Worm (Caenorhabditis elegans) whole organism, young adult: ENCODE measurements around the gene npr-13.

Source experiments
- B0019.2 ChIP-seq: fragments of 200-800 bp; sonication (Bioruptor generic); conservative IDR thresholded peaks from 2 replicates; pipeline ENCODE4 v1.3.6; 2022; ENCODE audit warnings: missing genetic modification reagents, missing genetic modification characterization, missing compliant biosample characterization
- B0035.1 ChIP-seq: sonication (generic microtip); optimal IDR thresholded peaks from 2 replicates; lab custom pipeline; 2016; ENCODE audit warnings: missing genetic modification characterization, mild to moderate bottlenecking, missing compliant biosample characterization, missing genotype, missing genetic modification reagents
- B0336.3 ChIP-seq: fragments of 200-800 bp; sonication (Bioruptor generic); IDR thresholded peaks from 2 replicates; pipeline ENCODE4 v1.3.6; 2022; ENCODE audit warnings: missing genetic modification characterization, missing compliant biosample characterization
- C06A6.2 ChIP-seq: fragments of 200-800 bp; sonication (Bioruptor generic); conservative IDR thresholded peaks from 2 replicates; pipeline ENCODE4 v1.3.6; 2022; ENCODE audit warnings: missing genetic modification characterization, missing compliant biosample characterization
- C17E4.6 ChIP-seq: fragments of 200-800 bp; sonication (Bioruptor generic); IDR thresholded peaks from 2 replicates; pipeline ENCODE4 v1.3.6; 2022; ENCODE audit warnings: missing genetic modification reagents, missing genetic modification characterization, missing compliant biosample characterization
- F10E7.11 ChIP-seq: sonication (generic microtip); optimal IDR thresholded peaks from 2 replicates; lab custom pipeline; 2017; ENCODE audit warnings: mild to moderate bottlenecking, missing genetic modification characterization, moderate library complexity, missing compliant biosample characterization
- F22D6.2 ChIP-seq: sonication (generic microtip); optimal IDR thresholded peaks from 2 replicates; lab custom pipeline; 2016; ENCODE audit warnings: mild to moderate bottlenecking, missing genetic modification characterization, missing compliant biosample characterization
- F39B2.1 ChIP-seq: fragments of 200-800 bp; sonication (Bioruptor generic); IDR thresholded peaks from 2 replicates; pipeline ENCODE4 v1.3.6; 2022; ENCODE audit warnings: missing genetic modification reagents, missing genetic modification characterization, missing compliant biosample characterization
- F57C9.4 ChIP-seq: sonication (generic microtip); optimal IDR thresholded peaks from 2 replicates; lab custom pipeline; 2017; ENCODE audit warnings: mild to moderate bottlenecking, missing genetic modification characterization, missing compliant biosample characterization
- K11D2.4 ChIP-seq: fragments of 200-800 bp; sonication (Bioruptor generic); IDR thresholded peaks from 2 replicates; pipeline ENCODE4 v1.3.6; 2022; ENCODE audit warnings: missing genetic modification reagents, missing genetic modification characterization, missing compliant biosample characterization
- K12H6.12 ChIP-seq: fragments of 200-800 bp; sonication (Bioruptor generic); optimal IDR thresholded peaks from 2 replicates; lab custom pipeline; 2018; ENCODE audit warnings: mild to moderate bottlenecking, missing genetic modification characterization, missing compliant biosample characterization
- Y53G8AR.9 ChIP-seq: fragments of 200-800 bp; sonication (Bioruptor generic); conservative IDR thresholded peaks from 2 replicates; pipeline ENCODE4 v1.3.6; 2022; ENCODE audit warnings: missing genetic modification reagents, missing genetic modification characterization, missing compliant biosample characterization
- Y95B8A.8 ChIP-seq: fragments of 200-800 bp; sonication (Bioruptor generic); IDR thresholded peaks from 2 replicates; pipeline ENCODE4 v1.3.6; 2022; ENCODE audit warnings: missing genetic modification reagents, missing genetic modification characterization, missing compliant biosample characterization
- ZK185.1 ChIP-seq: sonication (generic microtip); optimal IDR thresholded peaks from 2 replicates; lab custom pipeline; 2016; ENCODE audit warnings: mild to moderate bottlenecking, missing genetic modification characterization, missing compliant biosample characterization; ENCODE audit not compliant: poor library complexity, severe bottlenecking
- ama-1 ChIP-seq, 3 experiments: fragments of 150-350 bp in 1 of 3; sonication (generic microtip) in 2 of 3; optimal IDR thresholded peaks; 2 replicates each; lab custom pipeline; 2014 to 2018; ENCODE audit warnings: missing biosample characterization in 2 of 3, missing genetic modification characterization in 2 of 3, missing genetic modification reagents in 2 of 3
- cebp-1 ChIP-seq, 2 experiments: fragments of 200-800 bp in 1 of 2; sonication (Bioruptor generic) in 1 of 2; sonication (generic microtip) in 1 of 2; IDR thresholded peaks in 1 of 2; optimal IDR thresholded peaks in 1 of 2; 2 replicates each; pipeline versions ENCODE4 v1.3.6 to Lab custom; 2017 to 2022; ENCODE audit warnings: missing compliant biosample characterization in 2 of 2, missing genetic modification characterization in 2 of 2, mild to moderate bottlenecking in 1 of 2, missing genetic modification reagents in 1 of 2, moderate library complexity in 1 of 2
- chd-7 ChIP-seq: sonication (generic microtip); optimal IDR thresholded peaks from 2 replicates; lab custom pipeline; 2016; ENCODE audit warnings: mild to moderate bottlenecking, missing genetic modification characterization, moderate library complexity, missing compliant biosample characterization
- die-1 ChIP-seq: sonication (generic microtip); optimal IDR thresholded peaks from 2 replicates; lab custom pipeline; 2016; ENCODE audit warnings: missing genotype, mild to moderate bottlenecking, missing genetic modification characterization, missing compliant biosample characterization
- dox-1 ChIP-seq: fragments of 200-800 bp; sonication (Bioruptor generic); IDR thresholded peaks from 2 replicates; pipeline ENCODE4 v1.3.6; 2022; ENCODE audit warnings: missing genetic modification reagents, missing genetic modification characterization, missing compliant biosample characterization
- dpff-1 ChIP-seq: sonication (generic microtip); optimal IDR thresholded peaks from 2 replicates; lab custom pipeline; 2017; ENCODE audit warnings: mild to moderate bottlenecking, missing genetic modification characterization, missing compliant biosample characterization
- dpl-1 ChIP-seq: fragments of 150-350 bp; optimal IDR thresholded peaks from 2 replicates; lab custom pipeline; 2014; ENCODE audit warnings: missing biosample characterization, missing genetic modification reagents, missing genetic modification characterization
- egl-18 ChIP-seq: fragments of 200-800 bp; sonication (Bioruptor generic); IDR thresholded peaks from 2 replicates; pipeline ENCODE4 v1.3.6; 2022; ENCODE audit warnings: missing genetic modification reagents, missing genetic modification characterization, missing compliant biosample characterization
- fkh-3 ChIP-seq: sonication (generic microtip); optimal IDR thresholded peaks from 2 replicates; lab custom pipeline; 2016; ENCODE audit warnings: mild to moderate bottlenecking, missing genetic modification characterization, missing compliant biosample characterization
- gei-17 ChIP-seq: fragments of 200-800 bp; sonication (Bioruptor generic); optimal IDR thresholded peaks from 2 replicates; lab custom pipeline; 2018; ENCODE audit warnings: mild to moderate bottlenecking, missing genetic modification characterization, missing compliant biosample characterization
- hlh-12 ChIP-seq: sonication (generic microtip); optimal IDR thresholded peaks from 2 replicates; lab custom pipeline; 2016; ENCODE audit warnings: missing genetic modification characterization, missing compliant biosample characterization
- hmg-1.2 ChIP-seq: fragments of 200-800 bp; sonication (Bioruptor generic); IDR thresholded peaks from 2 replicates; pipeline ENCODE4 v1.3.6; 2022; ENCODE audit warnings: missing genetic modification reagents, missing genetic modification characterization, missing compliant biosample characterization
- let-526 ChIP-seq: fragments of 200-800 bp; sonication (Bioruptor generic); IDR thresholded peaks from 2 replicates; pipeline ENCODE4 v1.3.6; 2022; ENCODE audit warnings: missing genetic modification reagents, missing genetic modification characterization, missing compliant biosample characterization
- lin-26 ChIP-seq: fragments of 200-800 bp; sonication (Bioruptor generic); IDR thresholded peaks from 2 replicates; pipeline ENCODE4 v1.3.6; 2022; ENCODE audit warnings: missing genetic modification reagents, missing genetic modification characterization, missing compliant biosample characterization
- lin-54 ChIP-seq: fragments of 200-800 bp; sonication (Bioruptor generic); optimal IDR thresholded peaks from 2 replicates; lab custom pipeline; 2018; ENCODE audit warnings: mild to moderate bottlenecking, missing genetic modification characterization, missing compliant biosample characterization
- lsy-27 ChIP-seq: sonication (generic microtip); optimal IDR thresholded peaks from 2 replicates; lab custom pipeline; 2017; ENCODE audit warnings: missing genetic modification characterization, mild to moderate bottlenecking, missing compliant biosample characterization, antibody characterized with exemption, missing genotype, borderline replicate concordance; ENCODE audit not compliant: insufficient read depth
- madf-3 ChIP-seq: fragments of 200-800 bp; sonication (Bioruptor generic); IDR thresholded peaks from 2 replicates; pipeline ENCODE4 v1.3.6; 2022; ENCODE audit warnings: missing genetic modification reagents, missing genetic modification characterization, missing compliant biosample characterization
- nhr-120 ChIP-seq: fragments of 200-800 bp; sonication (Bioruptor generic); IDR thresholded peaks from 2 replicates; pipeline ENCODE4 v1.3.6; 2022; ENCODE audit warnings: missing genetic modification characterization, missing compliant biosample characterization
- nhr-90 ChIP-seq: sonication (generic microtip); optimal IDR thresholded peaks from 2 replicates; lab custom pipeline; 2016; ENCODE audit warnings: missing genotype, mild to moderate bottlenecking, missing genetic modification characterization, missing compliant biosample characterization
- snpc-1.3 ChIP-seq: sonication (generic microtip); optimal IDR thresholded peaks from 2 replicates; lab custom pipeline; 2017; ENCODE audit warnings: missing genetic modification characterization, mild to moderate bottlenecking, missing compliant biosample characterization, antibody characterized with exemption, moderate library complexity, missing genotype, missing genetic modification reagents; ENCODE audit not compliant: insufficient read depth
- snpc-4 ChIP-seq, 5 experiments: fragments of 150-350 bp in 1 of 5; sonication (generic microtip) in 4 of 5; optimal IDR thresholded peaks; 2 replicates each; lab custom pipeline; 2014 to 2018; ENCODE audit warnings: missing genetic modification characterization in 5 of 5, missing biosample characterization in 3 of 5, antibody characterized with exemption in 2 of 5, mild to moderate bottlenecking in 2 of 5, missing compliant biosample characterization in 2 of 5, missing genotype in 2 of 5, moderate library complexity in 2 of 5, missing genetic modification reagents in 1 of 5
- somi-1 ChIP-seq: fragments of 200-800 bp; sonication (Bioruptor generic); optimal IDR thresholded peaks from 2 replicates; lab custom pipeline; 2018; ENCODE audit warnings: mild to moderate bottlenecking, missing genetic modification characterization, missing compliant biosample characterization
- sptf-2 ChIP-seq: fragments of 200-800 bp; sonication (Bioruptor generic); optimal IDR thresholded peaks from 2 replicates; lab custom pipeline; 2018; ENCODE audit warnings: mild to moderate bottlenecking, missing genetic modification characterization, missing compliant biosample characterization
- tlf-1 ChIP-seq: fragments of 200-800 bp; sonication (Bioruptor generic); optimal IDR thresholded peaks from 2 replicates; lab custom pipeline; 2018; ENCODE audit warnings: mild to moderate bottlenecking, missing genetic modification characterization, missing compliant biosample characterization
- unc-62 ChIP-seq: fragments of 150-350 bp; optimal IDR thresholded peaks from 2 replicates; lab custom pipeline; 2014; ENCODE audit warnings: missing biosample characterization, missing genetic modification reagents, missing genetic modification characterization
- zfh-2 ChIP-seq: fragments of 200-800 bp; sonication (Bioruptor generic); conservative IDR thresholded peaks from 2 replicates; pipeline ENCODE4 v1.3.6; 2022; ENCODE audit warnings: missing genetic modification reagents, missing genetic modification characterization, missing compliant biosample characterization
- ztf-18 ChIP-seq: sonication (generic microtip); optimal IDR thresholded peaks from 2 replicates; lab custom pipeline; 2016; ENCODE audit warnings: missing genotype, mild to moderate bottlenecking, missing genetic modification characterization, missing compliant biosample characterization
- ztf-26 ChIP-seq: sonication (generic microtip); optimal IDR thresholded peaks from 2 replicates; lab custom pipeline; 2017; ENCODE audit warnings: missing genetic modification characterization, missing compliant biosample characterization

Gene npr-13

DNA sequence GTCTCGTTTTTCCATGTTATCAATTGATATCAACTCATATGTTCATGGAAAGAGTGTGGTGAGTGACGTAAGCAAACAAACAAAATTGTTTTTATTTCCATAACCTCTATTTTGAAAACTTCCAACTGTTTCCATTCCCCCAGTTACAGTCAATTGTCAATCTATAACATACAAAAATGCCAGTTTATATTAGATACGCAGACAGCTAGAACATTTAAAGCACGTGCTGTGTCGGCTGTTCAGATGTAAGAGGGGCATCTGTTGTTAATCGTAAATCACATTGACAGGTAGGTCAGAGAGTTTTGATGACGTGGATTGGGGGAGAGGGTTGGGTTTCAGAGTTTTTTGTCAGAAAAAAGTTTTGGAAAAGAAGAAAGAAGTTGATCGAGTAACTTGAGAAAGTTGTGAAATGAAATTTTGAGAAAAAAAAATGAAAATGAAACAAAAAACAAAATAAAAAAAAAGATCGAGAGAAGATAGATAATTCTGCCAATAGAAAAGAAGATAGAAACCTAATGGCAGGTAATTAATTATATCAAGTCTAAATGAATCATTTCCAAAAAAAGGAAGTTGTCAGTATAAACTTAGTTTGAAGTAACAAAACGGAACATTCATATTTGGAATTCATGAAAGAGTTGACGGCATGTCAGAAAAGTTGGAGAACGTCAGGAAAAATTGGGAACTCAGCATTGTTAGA is 9.7 kb downstream of the npr-13 start (continued):
- TF ChIP-seq sptf-2 (GFP tag; lab: Kevin White, UChicago) (no peak), ztf-26 (tag; lab: Kevin White, UChicago) (peak; percentile 65), chd-7 (tag; lab: Kevin White, UChicago) (peak; percentile 88), lin-54 (peak; percentile 19), snpc-4 (GFP tag; optimal IDR thresholded peaks at IDR 0.05; lab: Kevin White, UChicago) (no peak), snpc-4 (tag; optimal IDR thresholded peaks at IDR 0.05; lab: Kevin White, UChicago) (peak in 1 of 4 experiments; percentile 47), cebp-1 (GFP tag; IDR thresholded peaks at IDR 0.05; lab: Robert Waterston, UW) (peak; percentile 46; the same call in 1 of the 2 replicates), cebp-1 (tag; optimal IDR thresholded peaks at IDR 0.05; lab: Kevin White, UChicago) (peak; percentile 75), K12H6.12 (peak; percentile 33)

DNA sequence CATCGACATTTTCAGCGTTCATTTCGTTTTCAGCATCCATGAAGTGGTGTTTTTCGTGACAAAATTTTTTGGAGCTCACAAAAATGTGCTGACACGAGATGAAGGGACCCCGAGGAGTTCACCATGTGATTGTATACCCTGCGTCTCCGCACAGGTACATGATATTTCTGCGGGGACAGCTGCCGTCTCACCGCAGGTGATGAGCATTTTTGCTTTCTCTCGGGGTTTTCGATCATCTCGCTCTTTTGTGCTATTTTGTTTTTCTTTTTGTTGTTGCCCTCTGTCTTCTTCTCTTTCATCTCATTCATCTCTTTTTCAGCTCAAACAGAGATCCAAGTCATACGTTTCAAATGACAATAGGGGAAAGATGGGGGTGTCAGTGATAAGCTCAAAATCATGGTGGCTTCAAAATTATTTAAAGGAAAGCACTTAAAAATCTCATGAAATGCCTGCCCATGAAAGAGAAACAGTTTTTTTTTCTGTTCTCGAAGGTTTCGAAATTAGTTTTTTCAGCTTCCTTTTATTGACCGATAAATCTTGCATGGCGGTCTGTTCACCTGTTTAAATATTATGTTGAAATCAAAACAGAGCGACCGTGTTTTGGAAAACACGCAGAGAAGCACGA is 11.0 kb downstream of the npr-13 start, which contains the start of gene ret-1:
TSS of gene ret-1 (minus strand) at position 123 of the 625 bp plus-strand sequence.
- TF ChIP-seq lin-26 (GFP tag; lab: Robert Waterston, UW) (no peak), lsy-27 (tag; lab: Kevin White, UChicago) (no peak), snpc-1.3 (tag; lab: Kevin White, UChicago) (no peak), unc-62 (GFP tag; lab: Kevin White, UChicago) (no peak), C17E4.6 (0 out of 2 replicates have a peak, but pooled peaks have one; percentile 35), gei-17 (GFP tag; lab: Kevin White, UChicago) (no peak), C06A6.2 (GFP tag; lab: Robert Waterston, UW) (peak; percentile 14; the same call in 1 of the 2 replicates), ztf-18 (tag; lab: Kevin White, UChicago) (no peak), die-1 (tag; lab: Kevin White, UChicago) (no peak), hlh-12 (tag; lab: Kevin White, UChicago) (no peak), dpff-1 (no peak), dpl-1 (GFP tag; lab: Kevin White, UChicago) (no peak), chd-7 (tag; lab: Kevin White, UChicago) (peak; percentile 58), egl-18 (no peak), K12H6.12 (peak; percentile 20), let-526 (GFP tag; lab: Robert Waterston, UW) (0 out of 2 replicates have a peak, but pooled peaks have one; percentile 46), dox-1 (peak; percentile 30; the same call in 1 of the 2 replicates), K11D2.4 (GFP tag; lab: Robert Waterston, UW) (no peak; the same call in 1 of the 2 replicates), hmg-1.2 (GFP tag; lab: Robert Waterston, UW) (peak; percentile 51; the same call in 1 of the 2 replicates), Y53G8AR.9 (GFP tag; lab: Robert Waterston, UW) (0 out of 2 replicates have a peak, but pooled peaks have one; percentile 19), B0035.1 (no peak), fkh-3 (tag; lab: Kevin White, UChicago) (no peak), F10E7.11 (tag; lab: Kevin White, UChicago) (no peak), lin-54 (peak; percentile 3), ZK185.1 (tag; lab: Kevin White, UChicago) (no peak), ama-1 (optimal IDR thresholded peaks at IDR 0.05; lab: Kevin White, UChicago) (peak; percentile 51), ama-1 (GFP tag; optimal IDR thresholded peaks at IDR 0.05; lab: Kevin White, UChicago) (no peak), F57C9.4 (tag; lab: Kevin White, UChicago) (no peak), zfh-2 (GFP tag; lab: Robert Waterston, UW) (0 out of 2 replicates have a peak, but pooled peaks have one; percentile 14), B0336.3 (GFP tag; lab: Robert Waterston, UW) (0 out of 2 replicates have a peak, but pooled peaks have one; percentile 41), B0019.2 (GFP tag; lab: Robert Waterston, UW) (no peak), F39B2.1 (GFP tag; lab: Robert Waterston, UW) (no peak), tlf-1 (GFP tag; lab: Kevin White, UChicago) (no peak), F22D6.2 (tag; lab: Kevin White, UChicago) (no peak), nhr-90 (peak; percentile 14), somi-1 (GFP tag; lab: Kevin White, UChicago) (peak; percentile 34), madf-3 (GFP tag; lab: Robert Waterston, UW) (0 out of 2 replicates have a peak, but pooled peaks have one; percentile 57), nhr-120 (GFP tag; lab: Robert Waterston, UW) (no peak), Y95B8A.8 (GFP tag; lab: Robert Waterston, UW) (no peak)
